Fruit fly (Drosophila melanogaster) whole organism, prepupa: ENCODE measurements around the gene simj.

ENCODE experiments used
- Blimp-1 ChIP-seq: fragments of 200-800 bp; sonication (Bioruptor generic); optimal IDR thresholded peaks from 3 replicates; lab custom pipeline; 2017; ENCODE audit warnings: missing biosample characterization, missing genetic modification characterization, mild to moderate bottlenecking, moderate library complexity, missing genetic modification reagents
- CG10631 ChIP-seq: fragments of 200-800 bp; sonication (Bioruptor generic); optimal IDR thresholded peaks from 2 replicates; lab custom pipeline; 2016; ENCODE audit warnings: missing biosample characterization, missing genetic modification characterization
- CG11294 ChIP-seq: fragments of 200-800 bp; sonication (Bioruptor generic); IDR thresholded peaks from 2 replicates; pipeline ENCODE4 v1.3.6; 2022; ENCODE audit warnings: missing biosample characterization, missing genetic modification characterization
- CG11902 ChIP-seq: fragments of 200-800 bp; sonication (Bioruptor generic); optimal IDR thresholded peaks from 3 replicates; lab custom pipeline; 2016; ENCODE audit warnings: missing biosample characterization, missing genetic modification characterization
- CG15336 ChIP-seq: fragments of 200-800 bp; sonication (Bioruptor generic); IDR thresholded peaks from 2 replicates; pipeline ENCODE4 v1.3.6; 2022; ENCODE audit warnings: missing biosample characterization, missing genetic modification characterization
- CG1621 ChIP-seq: fragments of 200-800 bp; sonication (Bioruptor generic); optimal IDR thresholded peaks from 3 replicates; lab custom pipeline; 2018; ENCODE audit warnings: missing biosample characterization, mild to moderate bottlenecking, missing genetic modification characterization
- CG16779 ChIP-seq: fragments of 200-800 bp; sonication (Bioruptor generic); optimal IDR thresholded peaks from 3 replicates; lab custom pipeline; 2017; ENCODE audit warnings: missing biosample characterization, mild to moderate bottlenecking, missing genetic modification characterization
- CG3032 ChIP-seq: fragments of 200-800 bp; optimal IDR thresholded peaks from 2 replicates; lab custom pipeline; 2019; ENCODE audit warnings: missing biosample characterization, mild to moderate bottlenecking, missing genetic modification characterization, moderate library complexity
- CG34406 ChIP-seq: fragments of 200-800 bp; sonication (Bioruptor generic); optimal IDR thresholded peaks from 3 replicates; lab custom pipeline; 2016; ENCODE audit warnings: missing biosample characterization, missing genetic modification characterization
- CG4318 ChIP-seq: fragments of 200-800 bp; sonication (Bioruptor generic); optimal IDR thresholded peaks from 3 replicates; lab custom pipeline; 2017; ENCODE audit warnings: missing biosample characterization, mild to moderate bottlenecking, missing genetic modification characterization
- CG6163 ChIP-seq: fragments of 200-800 bp; sonication (Bioruptor generic); IDR thresholded peaks from 3 replicates; pipeline ENCODE4 v1.3.6; 2022; ENCODE audit warnings: missing biosample characterization, missing genetic modification characterization
- CG6276 ChIP-seq: fragments of 200-800 bp; sonication (Bioruptor generic); optimal IDR thresholded peaks from 2 replicates; lab custom pipeline; 2017; ENCODE audit warnings: missing biosample characterization, mild to moderate bottlenecking, missing genetic modification characterization
- CG6808 ChIP-seq: fragments of 200-800 bp; sonication (Bioruptor generic); optimal IDR thresholded peaks from 3 replicates; lab custom pipeline; 2017; ENCODE audit warnings: missing biosample characterization, missing genetic modification characterization, mild to moderate bottlenecking, moderate library complexity, missing genetic modification reagents
- CG6854 ChIP-seq: fragments of 200-800 bp; sonication (Bioruptor generic); optimal IDR thresholded peaks from 2 replicates; lab custom pipeline; 2017; ENCODE audit warnings: missing biosample characterization, mild to moderate bottlenecking, missing genetic modification characterization
- CG8119 ChIP-seq: fragments of 200-800 bp; sonication (Bioruptor generic); IDR thresholded peaks from 3 replicates; pipeline ENCODE4 v1.3.6; 2022; ENCODE audit warnings: missing biosample characterization, missing genetic modification characterization
- CG8632 ChIP-seq: fragments of 200-800 bp; sonication (Bioruptor generic); optimal IDR thresholded peaks from 3 replicates; lab custom pipeline; 2016; ENCODE audit warnings: missing biosample characterization, missing genetic modification characterization
- Eip78C ChIP-seq: fragments of 200-800 bp; sonication (Bioruptor generic); peaks from one replicate; lab custom pipeline; 2016; ENCODE audit warnings: missing biosample characterization, missing genetic modification characterization
- Ets96B ChIP-seq: fragments of 200-800 bp; optimal IDR thresholded peaks from 2 replicates; lab custom pipeline; 2019; ENCODE audit warnings: missing biosample characterization, mild to moderate bottlenecking, missing genetic modification characterization, moderate library complexity
- Gug ChIP-seq: fragments of 200-800 bp; sonication (Bioruptor generic); IDR thresholded peaks from 2 replicates; pipeline ENCODE4 v1.3.6; 2022; ENCODE audit warnings: missing biosample characterization, missing genetic modification characterization
- Hr38 ChIP-seq: sonication (Bioruptor generic); optimal IDR thresholded peaks from 2 replicates; lab custom pipeline; 2016; ENCODE audit warnings: missing biosample characterization, missing genetic modification characterization
- Hr39 ChIP-seq: fragments of 200-800 bp; sonication (Bioruptor generic); optimal IDR thresholded peaks from 2 replicates; lab custom pipeline; 2016; ENCODE audit warnings: missing biosample characterization, missing genetic modification characterization
- Lpt ChIP-seq: fragments of 200-800 bp; sonication (Bioruptor generic); optimal IDR thresholded peaks from 3 replicates; lab custom pipeline; 2016; ENCODE audit warnings: missing biosample characterization, missing genetic modification characterization
- Met ChIP-seq: fragments of 200-800 bp; sonication (Bioruptor generic); optimal IDR thresholded peaks from 3 replicates; lab custom pipeline; 2016; ENCODE audit warnings: missing biosample characterization, missing genetic modification characterization
- Smox ChIP-seq: fragments of 200-800 bp; sonication (Bioruptor generic); optimal IDR thresholded peaks from 3 replicates; lab custom pipeline; 2016; ENCODE audit warnings: missing biosample characterization, missing genetic modification characterization
- Sox14 ChIP-seq: fragments of 200-800 bp; sonication (Bioruptor generic); optimal IDR thresholded peaks from 3 replicates; lab custom pipeline; 2016; ENCODE audit warnings: missing biosample characterization, missing genetic modification characterization
- acj6 ChIP-seq: fragments of 200-800 bp; sonication (Bioruptor generic); optimal IDR thresholded peaks from 3 replicates; lab custom pipeline; 2016; ENCODE audit warnings: missing biosample characterization, missing genetic modification characterization
- cyc ChIP-seq: fragments of 200-800 bp; sonication (Bioruptor generic); optimal IDR thresholded peaks from 3 replicates; lab custom pipeline; 2016; ENCODE audit warnings: missing biosample characterization, missing genetic modification characterization
- dac ChIP-seq: fragments of 200-800 bp; sonication (Bioruptor generic); optimal IDR thresholded peaks from 2 replicates; lab custom pipeline; 2017; ENCODE audit warnings: missing biosample characterization, mild to moderate bottlenecking, missing genetic modification characterization
- eg ChIP-seq: fragments of 200-800 bp; sonication (Bioruptor generic); IDR thresholded peaks from 3 replicates; pipeline ENCODE4 v1.3.6; 2022; ENCODE audit warnings: missing biosample characterization, missing genetic modification characterization
- esn ChIP-seq: fragments of 200-800 bp; sonication (Bioruptor generic); optimal IDR thresholded peaks from 2 replicates; lab custom pipeline; 2016; ENCODE audit warnings: missing biosample characterization, mild to moderate bottlenecking, missing genetic modification characterization, moderate library complexity
- fkh ChIP-seq: fragments of 200-800 bp; sonication (Bioruptor generic); optimal IDR thresholded peaks from 3 replicates; lab custom pipeline; 2017; ENCODE audit warnings: missing biosample characterization, mild to moderate bottlenecking, missing genetic modification characterization, moderate library complexity
- net ChIP-seq: fragments of 200-800 bp; sonication (Bioruptor generic); optimal IDR thresholded peaks from 3 replicates; lab custom pipeline; 2016; ENCODE audit warnings: missing biosample characterization, missing genetic modification characterization
- salr ChIP-seq, 2 experiments: fragments of 200-800 bp; sonication (Bioruptor generic); optimal IDR thresholded peaks; 3 replicates each; lab custom pipeline; 2016 to 2018; ENCODE audit warnings: missing biosample characterization in 2 of 2, missing genetic modification characterization in 2 of 2, mild to moderate bottlenecking in 1 of 2
- spab ChIP-seq: fragments of 200-800 bp; sonication (Bioruptor generic); optimal IDR thresholded peaks from 2 replicates; lab custom pipeline; 2017; ENCODE audit warnings: missing biosample characterization, mild to moderate bottlenecking, missing genetic modification characterization, missing genetic modification reagents
- ss ChIP-seq, 2 experiments: fragments of 200-800 bp; sonication (Bioruptor generic); optimal IDR thresholded peaks; 2 replicates in 1 of 2; 3 replicates in 1 of 2; lab custom pipeline; 2017 to 2018; ENCODE audit warnings: mild to moderate bottlenecking in 2 of 2, missing biosample characterization in 2 of 2, missing genetic modification characterization in 2 of 2, moderate library complexity in 1 of 2
- svp ChIP-seq: fragments of 200-800 bp; sonication (Bioruptor generic); peaks from one replicate; lab custom pipeline; 2016; ENCODE audit warnings: missing biosample characterization, missing genetic modification characterization
- topi ChIP-seq: fragments of 200-800 bp; sonication (Bioruptor generic); optimal IDR thresholded peaks from 3 replicates; lab custom pipeline; 2016; ENCODE audit warnings: missing biosample characterization, missing genetic modification characterization
- vri ChIP-seq: fragments of 200-800 bp; sonication (Bioruptor generic); optimal IDR thresholded peaks from 3 replicates; lab custom pipeline; 2016; ENCODE audit warnings: missing biosample characterization, mild to moderate bottlenecking, missing genetic modification characterization

simj gene

DNA sequence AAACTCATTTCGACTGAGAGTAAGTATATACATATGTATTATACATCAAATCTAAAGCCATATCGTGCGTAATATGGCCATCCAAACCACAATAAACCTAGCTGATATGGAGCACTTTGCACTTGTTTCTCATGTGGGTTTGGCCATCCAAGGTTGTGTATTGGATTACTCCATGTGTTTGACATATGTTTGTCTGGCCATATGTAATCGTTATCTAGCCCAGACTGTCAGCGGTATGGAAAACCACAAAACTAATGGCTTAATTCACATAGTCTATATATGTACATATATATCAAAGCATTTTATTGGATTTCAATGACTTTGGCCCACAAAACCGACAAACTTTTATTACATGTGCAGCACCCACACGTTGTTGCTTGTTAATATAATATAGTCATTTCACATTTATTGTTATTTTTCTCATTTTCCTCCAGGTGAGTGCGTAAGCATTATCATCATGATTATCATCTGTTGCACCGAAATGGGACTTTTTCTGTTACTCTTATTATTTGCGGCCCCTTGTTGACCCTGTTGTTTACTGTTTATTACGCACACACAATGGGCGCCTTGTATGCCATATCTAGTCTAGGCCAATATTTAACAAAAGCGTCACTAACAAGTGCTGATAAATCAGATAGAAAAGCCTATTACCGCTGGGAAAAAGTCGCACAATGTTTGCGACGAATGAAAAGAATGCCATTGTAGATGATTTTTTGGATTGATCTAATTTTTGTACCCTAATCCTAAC lies 7.9 kb upstream of the simj start (continued):
- TF ChIP-seq CG11294 (no peak), Hr38 (GFP tag; lab: Kevin White, UChicago) (no peak), Hr39 (GFP tag; lab: Kevin White, UChicago) (no peak), CG6854 (no peak), CG6808 (GFP tag; lab: Kevin White, UChicago) (peak; percentile 35), esn (GFP tag; lab: Kevin White, UChicago) (peak; percentile 44), topi (GFP tag; lab: Kevin White, UChicago) (peak; percentile 31), CG34406 (GFP tag; lab: Kevin White, UChicago) (peak; percentile 23), eg (peak; percentile 50; the same call in 1 of the 3 replicates)

DNA sequence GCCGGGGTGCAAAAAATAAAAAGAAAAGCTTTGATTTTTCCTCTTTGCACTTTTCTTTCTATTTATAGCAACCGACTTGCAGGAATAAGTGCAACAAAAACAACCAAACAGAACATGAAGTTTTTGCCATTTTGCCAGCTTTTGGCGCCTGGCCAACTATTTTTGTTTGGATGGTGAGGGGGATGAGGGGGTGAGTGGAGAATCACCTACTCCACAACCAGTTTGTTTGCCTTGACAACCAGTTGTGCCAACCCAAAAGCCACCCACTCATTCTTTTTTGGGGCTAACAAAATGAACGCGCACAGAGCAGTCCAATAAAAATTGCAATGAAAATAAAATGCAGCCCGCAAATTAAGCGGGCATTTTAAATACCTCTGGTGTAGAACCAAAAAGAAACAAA lies 7.2 kb upstream of the simj start:
- TF ChIP-seq Eip78C (GFP tag; lab: Kevin White, UChicago) = peak; percentile 48
- peak; percentile 54; the same call in 2 of the 3 replicates for TF ChIP-seq eg
- peak; percentile 29; the same call in 1 of the 2 replicates for TF ChIP-seq CG15336 (GFP tag; lab: Robert Waterston, UW)
- peak; percentile 27; the same call in 1 of the 3 replicates for TF ChIP-seq CG6163
- TF ChIP-seq CG6276 = peak; percentile 34
- no peak for TF ChIP-seq CG3032

DNA sequence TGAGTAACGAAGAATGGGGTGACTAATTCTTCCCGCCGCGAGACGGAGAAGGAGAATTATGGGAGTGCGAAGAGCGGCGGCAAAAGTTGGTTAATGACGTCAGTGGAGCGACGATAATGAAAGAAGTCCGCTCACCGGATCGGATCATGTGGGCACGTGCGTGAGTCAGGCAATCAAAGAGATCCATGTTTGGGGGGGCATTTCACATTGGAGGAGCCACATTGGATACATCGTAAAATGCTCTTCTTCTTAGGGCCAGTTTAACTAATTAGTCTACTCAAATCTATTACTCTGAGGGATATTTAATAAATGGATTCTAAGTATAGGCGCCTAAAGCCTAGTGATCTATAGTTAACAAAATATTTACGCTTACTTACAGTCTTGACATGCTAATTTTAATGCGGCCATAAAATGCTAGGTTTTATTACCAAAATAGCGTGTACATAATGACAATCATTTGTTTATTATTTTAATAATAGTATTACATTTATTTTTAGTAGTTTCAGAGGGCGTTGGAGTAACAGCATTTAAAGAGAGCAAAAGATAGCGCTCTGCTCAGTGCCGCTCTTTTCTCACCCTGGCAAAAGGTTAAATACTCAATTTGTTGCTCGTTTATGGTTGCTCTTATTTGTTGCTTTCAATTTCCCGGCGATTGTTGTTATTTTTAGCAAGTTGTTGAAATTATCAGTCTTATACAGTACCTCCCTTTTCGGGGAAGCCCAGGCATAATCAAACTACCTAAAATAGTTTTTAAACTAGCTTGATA lies 6.0 kb upstream of the simj start:
- TF ChIP-seq CG1621 (tag; lab: Kevin White, UChicago) (no peak), dac (GFP tag; lab: Kevin White, UChicago) (no peak), CG8119 (no peak), Sox14 (GFP tag; lab: Kevin White, UChicago) (no peak), ss (GFP tag; optimal IDR thresholded peaks at IDR 0.05; lab: Kevin White, UChicago) (peak in 1 of 2 experiments; percentile 20), fkh (GFP tag; lab: Kevin White, UChicago) (peak; percentile 51), CG3032 (no peak), acj6 (no peak)

DNA sequence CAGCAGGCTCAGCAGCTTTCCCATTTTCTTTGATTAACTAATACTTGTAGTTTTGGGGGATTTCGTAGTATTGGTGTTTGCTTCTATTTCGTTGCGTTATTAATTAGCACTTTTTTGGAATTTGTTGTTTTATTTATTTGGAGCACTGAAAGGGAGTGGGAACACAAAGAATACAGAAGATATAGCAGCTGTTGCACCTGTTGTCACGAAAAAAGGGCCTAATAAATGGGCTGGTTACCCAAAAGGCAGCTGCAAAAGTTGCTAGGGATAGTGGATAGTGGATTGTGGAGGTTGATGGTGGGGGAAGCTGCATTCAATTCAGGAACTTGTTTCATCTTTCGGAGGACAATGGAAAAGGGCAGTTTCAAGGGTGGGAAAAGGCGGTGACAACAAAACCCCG lies 5.0 kb upstream of the simj start:
- TF ChIP-seq Sox14 (GFP tag; lab: Kevin White, UChicago) (no peak), vri (no peak), CG10631 (GFP tag; lab: Kevin White, UChicago) (no peak), CG11902 (GFP tag; lab: Kevin White, UChicago) (no peak), svp (GFP tag; lab: Kevin White, UChicago) (no peak)
- TF ChIP-seq, all 60 proteins: peak for 0

DNA sequence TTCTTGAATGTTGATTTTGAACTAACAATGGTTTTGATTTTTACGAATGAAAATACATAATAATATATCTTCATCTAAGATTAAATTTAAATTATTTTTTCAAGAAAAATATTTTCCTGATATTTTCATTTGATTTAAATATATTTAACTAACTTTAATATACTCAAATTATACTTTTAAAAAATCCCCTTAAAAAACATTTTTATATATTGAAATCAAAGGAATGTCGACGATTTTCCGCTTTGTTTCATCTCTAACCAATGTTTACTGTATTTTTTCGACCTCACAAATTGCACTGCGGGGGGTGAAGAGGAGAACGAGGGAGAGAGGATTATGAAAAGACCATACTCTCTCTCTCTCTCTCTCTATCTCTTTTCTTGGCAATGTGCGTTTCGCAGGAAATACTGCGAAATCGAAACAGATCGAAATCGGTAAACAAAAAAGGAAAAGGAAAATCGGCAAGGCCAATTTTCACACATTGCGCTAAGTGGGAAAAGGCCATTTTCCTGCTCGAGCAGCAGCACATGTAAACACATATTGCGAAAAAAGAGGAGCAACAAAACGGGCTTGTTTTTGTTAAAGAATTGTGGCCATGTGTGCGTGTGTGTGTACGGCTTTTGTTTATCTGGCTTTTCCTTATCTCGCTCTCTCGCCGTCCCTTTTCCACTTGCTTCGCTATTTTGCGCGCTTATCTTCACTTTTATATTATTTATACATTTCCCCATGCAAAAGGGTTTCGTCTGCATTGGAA lies 4.4 kb upstream of the simj start:
- TF ChIP-seq Hr38 (GFP tag; lab: Kevin White, UChicago) (no peak), CG6163 (no peak), cyc (GFP tag; lab: Kevin White, UChicago) (no peak), svp (GFP tag; lab: Kevin White, UChicago) (peak; percentile 64), CG8632 (GFP tag; lab: Kevin White, UChicago) (peak; percentile 2), Smox (no peak), CG4318 (no peak), net (GFP tag; lab: Kevin White, UChicago) (no peak), Lpt (no peak), CG6808 (GFP tag; lab: Kevin White, UChicago) (no peak), Gug (GFP tag; lab: Robert Waterston, UW) (no peak), Ets96B (tag; lab: Kevin White, UChicago) (no peak), spab (GFP tag; lab: Kevin White, UChicago) (no peak), CG16779 (peak; percentile 29), fkh (GFP tag; lab: Kevin White, UChicago) (peak; percentile 51), Met (GFP tag; lab: Kevin White, UChicago) (no peak), Eip78C (GFP tag; lab: Kevin White, UChicago) (peak; percentile 36), salr (GFP tag; optimal IDR thresholded peaks at IDR 0.05; lab: Kevin White, UChicago) (no peak), Blimp-1 (no peak)
